Worm (Caenorhabditis elegans) whole organism, young adult: Measurements from ENCODE around the gene cyc-2.2.

Source experiments
- ama-1 ChIP-seq, 3 experiments: fragments of 150-350 bp in 1 of 3; sonication (generic microtip) in 2 of 3; optimal IDR thresholded peaks; 2 replicates each; lab custom pipeline; 2014 to 2018; ENCODE audit warnings: missing biosample characterization in 2 of 3, missing genetic modification characterization in 2 of 3, missing genetic modification reagents in 2 of 3
- aptf-3 ChIP-seq: fragments of 200-800 bp; sonication (Bioruptor generic); IDR thresholded peaks from 2 replicates; pipeline ENCODE4 v1.3.6; 2022; ENCODE audit warnings: missing genetic modification characterization, missing compliant biosample characterization
- let-526 ChIP-seq: fragments of 200-800 bp; sonication (Bioruptor generic); IDR thresholded peaks from 2 replicates; pipeline ENCODE4 v1.3.6; 2022; ENCODE audit warnings: missing genetic modification reagents, missing genetic modification characterization, missing compliant biosample characterization
- somi-1 ChIP-seq: fragments of 200-800 bp; sonication (Bioruptor generic); optimal IDR thresholded peaks from 2 replicates; lab custom pipeline; 2018; ENCODE audit warnings: mild to moderate bottlenecking, missing genetic modification characterization, missing compliant biosample characterization
- tlf-1 ChIP-seq: fragments of 200-800 bp; sonication (Bioruptor generic); optimal IDR thresholded peaks from 2 replicates; lab custom pipeline; 2018; ENCODE audit warnings: mild to moderate bottlenecking, missing genetic modification characterization, missing compliant biosample characterization
- unc-62 ChIP-seq: fragments of 150-350 bp; optimal IDR thresholded peaks from 2 replicates; lab custom pipeline; 2014; ENCODE audit warnings: missing biosample characterization, missing genetic modification reagents, missing genetic modification characterization

DNA sequence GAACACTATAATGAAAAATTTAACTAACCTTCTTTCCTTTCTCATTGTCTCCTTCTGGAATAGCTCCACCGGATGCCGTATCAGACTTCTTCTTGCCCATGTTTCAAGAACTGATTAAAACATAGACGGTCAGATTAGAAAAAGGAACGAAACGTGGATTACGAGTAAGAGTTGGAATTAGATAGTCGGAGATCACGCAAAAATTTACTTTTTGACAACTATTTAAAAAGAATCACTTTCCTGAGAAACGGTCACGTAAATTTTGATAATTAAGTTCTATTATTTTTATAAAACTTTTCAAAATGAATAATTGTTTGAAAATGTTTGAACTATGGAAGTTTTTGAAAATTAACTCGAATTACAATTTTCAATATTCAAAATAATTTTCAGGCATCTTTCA lies at the start of gene cyc-2.2:
- no peak for TF ChIP-seq somi-1 (GFP tag; lab: Kevin White, UChicago)
- TF ChIP-seq aptf-3 (GFP tag; lab: Robert Waterston, UW), result no peak
- no peak for TF ChIP-seq tlf-1
- no peak for TF ChIP-seq ama-1 (optimal IDR thresholded peaks at IDR 0.05; lab: Kevin White, UChicago)
- no peak for TF ChIP-seq ama-1 (GFP tag; optimal IDR thresholded peaks at IDR 0.05; lab: Kevin White, UChicago)
- no peak for TF ChIP-seq unc-62 (GFP tag; lab: Kevin White, UChicago)
- TF ChIP-seq let-526 (GFP tag; lab: Robert Waterston, UW), result no peak
